Fruit fly (Drosophila melanogaster) whole organism, embryonic: ENCODE measurements around the gene mRpL14.

Experiments used
- Bgb ChIP-seq: fragments of 200-800 bp; sonication (Bioruptor generic); IDR thresholded peaks from 2 replicates; pipeline ENCODE4 v1.3.6; 2022; ENCODE audit warnings: missing biosample characterization, missing genetic modification characterization; ENCODE audit not compliant: partially characterized antibody
- CG10147 ChIP-seq: fragments of 200-800 bp; sonication (Bioruptor generic); optimal IDR thresholded peaks from 2 replicates; lab custom pipeline; 2019; ENCODE audit warnings: missing biosample characterization, mild to moderate bottlenecking, missing genetic modification characterization, moderate library complexity
- CG10979 ChIP-seq: fragments of 200-800 bp; sonication (Bioruptor generic); optimal IDR thresholded peaks from 2 replicates; lab custom pipeline; 2018; ENCODE audit warnings: missing biosample characterization, mild to moderate bottlenecking, missing genetic modification characterization, moderate library complexity
- CG11504 ChIP-seq: fragments of 200-800 bp; sonication (Bioruptor generic); optimal IDR thresholded peaks from 3 replicates; lab custom pipeline; 2019; ENCODE audit warnings: missing biosample characterization, mild to moderate bottlenecking, missing genetic modification characterization, moderate library complexity
- CG11695 ChIP-seq: fragments of 200-800 bp; sonication (Bioruptor generic); IDR thresholded peaks from 3 replicates; pipeline ENCODE4 v1.3.6; 2022; ENCODE audit warnings: missing biosample characterization, missing genetic modification characterization
- CG12219 ChIP-seq: fragments of 200-800 bp; sonication (Bioruptor generic); optimal IDR thresholded peaks from 3 replicates; lab custom pipeline; 2018; ENCODE audit warnings: missing biosample characterization, mild to moderate bottlenecking, missing genetic modification characterization
- CG12391 ChIP-seq: fragments of 200-800 bp; sonication (Bioruptor generic); optimal IDR thresholded peaks from 3 replicates; lab custom pipeline; 2018; ENCODE audit warnings: missing biosample characterization, mild to moderate bottlenecking, missing genetic modification characterization, moderate library complexity
- CG12769 ChIP-seq: fragments of 200-800 bp; sonication (Bioruptor generic); optimal IDR thresholded peaks from 2 replicates; lab custom pipeline; 2019; ENCODE audit warnings: missing biosample characterization, mild to moderate bottlenecking, missing genetic modification characterization, moderate library complexity
- CG12942 ChIP-seq: fragments of 200-800 bp; sonication (Bioruptor generic); optimal IDR thresholded peaks from 3 replicates; lab custom pipeline; 2016; ENCODE audit warnings: missing biosample characterization, missing genetic modification characterization
- CG14014 ChIP-seq: fragments of 200-800 bp; sonication (Bioruptor generic); IDR thresholded peaks from 2 replicates; pipeline ENCODE4 v1.3.6; 2022; ENCODE audit warnings: missing biosample characterization, missing genetic modification characterization
- CG14667 ChIP-seq: fragments of 200-800 bp; sonication (Bioruptor generic); IDR thresholded peaks from 2 replicates; pipeline ENCODE4 v1.3.6; 2022; ENCODE audit warnings: missing biosample characterization, missing genetic modification characterization
- CG15269 ChIP-seq: fragments of 200-800 bp; sonication (Bioruptor generic); optimal IDR thresholded peaks from 2 replicates; lab custom pipeline; 2018; ENCODE audit warnings: missing biosample characterization, mild to moderate bottlenecking, missing genetic modification characterization, moderate library complexity
- CG17385 ChIP-seq: fragments of 200-800 bp; sonication (Bioruptor generic); optimal IDR thresholded peaks from 3 replicates; lab custom pipeline; 2018; ENCODE audit warnings: missing biosample characterization, mild to moderate bottlenecking, missing genetic modification characterization
- CG2712 ChIP-seq: fragments of 200-800 bp; optimal IDR thresholded peaks from 3 replicates; lab custom pipeline; 2019; ENCODE audit warnings: missing biosample characterization, mild to moderate bottlenecking, missing genetic modification characterization, moderate library complexity
- CG4820 ChIP-seq: fragments of 200-800 bp; sonication (Bioruptor generic); optimal IDR thresholded peaks from 3 replicates; lab custom pipeline; 2016; ENCODE audit warnings: missing biosample characterization, missing genetic modification characterization
- CG6272 ChIP-seq: fragments of 200-800 bp; sonication (Bioruptor generic); IDR thresholded peaks from 2 replicates; pipeline ENCODE4 v1.3.6; 2022; ENCODE audit warnings: missing biosample characterization, missing genetic modification characterization
- CG6689 ChIP-seq: fragments of 200-800 bp; sonication (Bioruptor generic); IDR thresholded peaks from 2 replicates; pipeline ENCODE4 v1.3.6; 2022; ENCODE audit warnings: missing biosample characterization, missing genetic modification characterization
- CG8944 ChIP-seq: fragments of 200-800 bp; sonication (Bioruptor generic); optimal IDR thresholded peaks from 3 replicates; lab custom pipeline; 2016; ENCODE audit warnings: missing biosample characterization, missing genetic modification characterization
- CHES-1-like ChIP-seq: fragments of 200-800 bp; sonication (Bioruptor generic); optimal IDR thresholded peaks from 2 replicates; lab custom pipeline; 2016; ENCODE audit warnings: missing biosample characterization, missing genetic modification characterization
- Deaf1 ChIP-seq: fragments of 200-800 bp; optimal IDR thresholded peaks from 3 replicates; lab custom pipeline; 2019; ENCODE audit warnings: missing biosample characterization, mild to moderate bottlenecking, missing genetic modification characterization, moderate library complexity
- Ets65A ChIP-seq: fragments of 200-800 bp; sonication (Bioruptor generic); peaks from one replicate; lab custom pipeline; 2016; ENCODE audit warnings: missing biosample characterization, missing genetic modification characterization
- HLH4C ChIP-seq: fragments of 200-800 bp; sonication (Bioruptor generic); IDR thresholded peaks from 3 replicates; pipeline ENCODE4 v1.3.6; 2022; ENCODE audit warnings: missing biosample characterization, missing genetic modification characterization; ENCODE audit not compliant: partially characterized antibody
- Hr3 ChIP-seq: fragments of 200-800 bp; sonication (Bioruptor generic); optimal IDR thresholded peaks from 3 replicates; lab custom pipeline; 2016; ENCODE audit warnings: missing biosample characterization, missing genetic modification characterization
- Max ChIP-seq: fragments of 200-800 bp; sonication (Bioruptor generic); optimal IDR thresholded peaks from 2 replicates; lab custom pipeline; 2016; ENCODE audit warnings: missing biosample characterization, mild to moderate bottlenecking, missing genetic modification characterization
- NC2β ChIP-seq: fragments of 200-800 bp; sonication (Bioruptor generic); optimal IDR thresholded peaks from 2 replicates; lab custom pipeline; 2016; ENCODE audit warnings: missing biosample characterization, missing genetic modification characterization
- NFAT ChIP-seq: fragments of 200-800 bp; sonication (Bioruptor generic); IDR thresholded peaks from 2 replicates; pipeline ENCODE4 v1.3.6; 2022; ENCODE audit warnings: missing biosample characterization, missing genetic modification characterization
- Oli ChIP-seq: fragments of 200-800 bp; sonication (Bioruptor generic); optimal IDR thresholded peaks from 2 replicates; lab custom pipeline; 2018; ENCODE audit warnings: missing biosample characterization, mild to moderate bottlenecking, missing genetic modification characterization, moderate library complexity
- abd-A ChIP-seq: fragments of 200-800 bp; sonication (Bioruptor generic); optimal IDR thresholded peaks from 3 replicates; lab custom pipeline; 2019; ENCODE audit warnings: missing biosample characterization, mild to moderate bottlenecking, missing genetic modification characterization, moderate library complexity
- btn ChIP-seq: fragments of 200-800 bp; sonication (Bioruptor generic); optimal IDR thresholded peaks from 2 replicates; lab custom pipeline; 2016; ENCODE audit warnings: missing biosample characterization, missing genetic modification characterization
- corto ChIP-seq: fragments of 200-800 bp; sonication (Bioruptor generic); optimal IDR thresholded peaks from 2 replicates; lab custom pipeline; 2016; ENCODE audit warnings: missing biosample characterization, mild to moderate bottlenecking, missing genetic modification characterization, moderate library complexity
- crol ChIP-seq: fragments of 200-800 bp; sonication (Bioruptor generic); IDR thresholded peaks from 2 replicates; pipeline ENCODE4 v1.3.6; 2022; ENCODE audit warnings: missing biosample characterization, missing genetic modification characterization
- dan ChIP-seq: fragments of 200-800 bp; sonication (Bioruptor generic); IDR thresholded peaks from 2 replicates; pipeline ENCODE4 v1.3.6; 2022; ENCODE audit warnings: missing biosample characterization, missing genetic modification characterization
- disco-r ChIP-seq: fragments of 200-800 bp; sonication (Bioruptor generic); optimal IDR thresholded peaks from 2 replicates; lab custom pipeline; 2016; ENCODE audit warnings: missing biosample characterization, missing genetic modification characterization
- dmrt99B ChIP-seq: fragments of 200-800 bp; sonication (Bioruptor generic); optimal IDR thresholded peaks from 2 replicates; lab custom pipeline; 2018; ENCODE audit warnings: missing biosample characterization, mild to moderate bottlenecking, missing genetic modification characterization, moderate library complexity
- esg ChIP-seq: fragments of 200-800 bp; sonication (Bioruptor generic); conservative IDR thresholded peaks from 2 replicates; pipeline ENCODE4 v1.3.6; 2022; ENCODE audit warnings: missing biosample characterization, missing genetic modification characterization
- gfzf ChIP-seq: fragments of 200-800 bp; sonication (Bioruptor generic); optimal IDR thresholded peaks from 2 replicates; lab custom pipeline; 2016; ENCODE audit warnings: missing biosample characterization, mild to moderate bottlenecking, missing genetic modification characterization, moderate library complexity
- her ChIP-seq: fragments of 200-800 bp; sonication (Bioruptor generic); optimal IDR thresholded peaks from 2 replicates; lab custom pipeline; 2016; ENCODE audit warnings: missing biosample characterization, missing genetic modification characterization
- ind ChIP-seq: fragments of 200-800 bp; sonication (Bioruptor generic); optimal IDR thresholded peaks from 3 replicates; lab custom pipeline; 2016; ENCODE audit warnings: missing biosample characterization, missing genetic modification characterization
- lab ChIP-seq: fragments of 200-800 bp; sonication (Bioruptor generic); optimal IDR thresholded peaks from 3 replicates; lab custom pipeline; 2017; ENCODE audit warnings: missing biosample characterization, missing genetic modification characterization, mild to moderate bottlenecking, moderate library complexity, missing genetic modification reagents
- mld ChIP-seq: fragments of 200-800 bp; sonication (Bioruptor generic); IDR thresholded peaks from 3 replicates; pipeline ENCODE4 v1.3.6; 2022; ENCODE audit warnings: missing biosample characterization, missing genetic modification characterization; ENCODE audit not compliant: partially characterized antibody
- pb ChIP-seq: fragments of 200-800 bp; sonication (Bioruptor generic); optimal IDR thresholded peaks from 3 replicates; lab custom pipeline; 2016; ENCODE audit warnings: missing biosample characterization, missing genetic modification characterization
- pho ChIP-seq: fragments of 200-800 bp; sonication (Bioruptor generic); optimal IDR thresholded peaks from 2 replicates; lab custom pipeline; 2016; ENCODE audit warnings: missing biosample characterization, missing genetic modification characterization
- phol ChIP-seq: fragments of 200-800 bp; sonication (Bioruptor generic); optimal IDR thresholded peaks from 3 replicates; lab custom pipeline; 2018; ENCODE audit warnings: missing biosample characterization, mild to moderate bottlenecking, missing genetic modification characterization, moderate library complexity
- ro ChIP-seq: fragments of 200-800 bp; sonication (Bioruptor generic); IDR thresholded peaks from 2 replicates; pipeline ENCODE4 v1.3.6; 2022; ENCODE audit warnings: missing biosample characterization, missing genetic modification characterization
- ssp ChIP-seq: fragments of 200-800 bp; sonication (Bioruptor generic); IDR thresholded peaks from 2 replicates; pipeline ENCODE4 v1.3.6; 2022; ENCODE audit warnings: missing biosample characterization, missing genetic modification characterization
- tgo ChIP-seq: fragments of 200-800 bp; sonication (Bioruptor generic); IDR thresholded peaks from 3 replicates; pipeline ENCODE4 v1.3.6; 2022; ENCODE audit warnings: missing biosample characterization, missing genetic modification characterization
- unc-4 ChIP-seq: fragments of 200-800 bp; sonication (Bioruptor generic); IDR thresholded peaks from 2 replicates; pipeline ENCODE4 v1.3.6; 2022; ENCODE audit warnings: missing biosample characterization, missing genetic modification characterization; ENCODE audit not compliant: partially characterized antibody
- wdn ChIP-seq: fragments of 200-800 bp; sonication (Bioruptor generic); IDR thresholded peaks from 2 replicates; pipeline ENCODE4 v1.3.6; 2022; ENCODE audit warnings: missing biosample characterization, missing genetic modification characterization
- wek ChIP-seq: fragments of 200-800 bp; sonication (Bioruptor generic); optimal IDR thresholded peaks from 3 replicates; lab custom pipeline; 2018; ENCODE audit warnings: missing biosample characterization, mild to moderate bottlenecking, missing genetic modification characterization, moderate library complexity

The mRpL14 gene

DNA sequence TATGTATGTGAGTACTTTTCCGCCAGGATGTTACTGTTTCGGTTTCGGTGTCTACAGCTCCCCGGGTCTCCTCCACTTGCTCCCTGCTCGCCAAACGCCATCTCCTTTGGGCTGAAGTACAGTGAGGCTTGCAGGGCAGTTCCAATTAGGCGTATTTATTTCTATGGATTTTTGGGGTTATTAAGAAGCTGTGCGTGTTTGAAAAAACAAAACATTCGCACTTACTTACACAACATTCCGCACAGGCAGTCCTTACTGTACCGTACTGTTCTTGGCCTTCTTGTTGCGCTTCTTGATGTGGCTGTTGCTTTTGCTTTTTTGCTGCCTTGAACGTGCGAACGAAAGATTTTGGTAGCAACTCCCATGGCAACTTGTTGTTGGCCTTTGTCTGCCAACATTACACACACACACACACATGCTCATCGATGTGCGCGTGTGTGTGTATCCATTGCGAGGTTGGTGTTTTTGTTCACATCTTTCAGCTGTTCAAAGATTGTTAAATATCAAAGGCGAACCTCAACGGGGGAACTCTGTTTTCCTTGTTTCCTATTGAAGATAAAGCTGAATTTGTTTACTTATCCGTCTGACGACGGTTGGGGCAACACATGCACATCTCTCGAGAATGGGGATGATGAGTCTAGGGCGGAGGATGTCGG is 22.4 kb downstream of the mRpL14 start (continued):
- TF ChIP-seq Oli (tag; lab: Kevin White, UChicago) (peak; percentile 49), her (GFP tag; lab: Kevin White, UChicago) (peak; percentile 43), CG11695 (GFP tag; lab: Robert Waterston, UW) (peak; percentile 49; the same call in 1 of the 3 replicates), ro (GFP tag; lab: Robert Waterston, UW) (no peak), Ets65A (peak; percentile 91), Bgb (GFP tag; lab: Robert Waterston, UW) (no peak), NC2β (GFP tag; lab: Kevin White, UChicago) (peak; percentile 42), wek (GFP tag; lab: Kevin White, UChicago) (no peak), lab (GFP tag; lab: Kevin White, UChicago) (peak; percentile 66), ind (peak; percentile 37), Hr3 (GFP tag; lab: Kevin White, UChicago) (peak; percentile 15), Deaf1 (tag; lab: Kevin White, UChicago) (no peak), CG14014 (peak; percentile 76), HLH4C (GFP tag; lab: Robert Waterston, UW) (no peak), pho (GFP tag; lab: Kevin White, UChicago) (peak; percentile 28), Max (GFP tag; lab: Kevin White, UChicago) (no peak), CG2712 (tag; lab: Kevin White, UChicago) (peak; percentile 53), CG14667 (GFP tag; lab: Robert Waterston, UW) (peak; percentile 34; the same call in 1 of the 2 replicates), pb (GFP tag; lab: Kevin White, UChicago) (peak; percentile 1), CG12769 (peak; percentile 76), NFAT (peak; percentile 29; the same call in 1 of the 2 replicates), tgo (GFP tag; lab: Robert Waterston, UW) (peak; percentile 53; the same call in 2 of the 3 replicates), mld (GFP tag; lab: Robert Waterston, UW) (no peak), CG15269 (tag; lab: Kevin White, UChicago) (peak; percentile 60), CG17385 (GFP tag; lab: Kevin White, UChicago) (peak; percentile 36), CG12219 (GFP tag; lab: Kevin White, UChicago) (no peak), CG10979 (peak; percentile 17), btn (GFP tag; lab: Kevin White, UChicago) (no peak), crol (GFP tag; lab: Robert Waterston, UW) (peak; percentile 27; the same call in 1 of the 2 replicates), CG8944 (GFP tag; lab: Kevin White, UChicago) (peak; percentile 59), disco-r (peak; percentile 22), corto (peak; percentile 87), CG12391 (tag; lab: Kevin White, UChicago) (peak; percentile 51), dmrt99B (tag; lab: Kevin White, UChicago) (peak; percentile 52), wdn (0 out of 2 replicates have a peak, but pooled peaks have one; percentile 23), CG10147 (GFP tag; lab: Kevin White, UChicago) (no peak), CG12942 (GFP tag; lab: Kevin White, UChicago) (peak; percentile 33), phol (peak; percentile 23), gfzf (GFP tag; lab: Kevin White, UChicago) (no peak), esg (peak; percentile 61), CG6272 (GFP tag; lab: Robert Waterston, UW) (0 out of 2 replicates have a peak, but pooled peaks have one; percentile 16), dan (peak; percentile 39; the same call in 1 of the 2 replicates), abd-A (tag; lab: Kevin White, UChicago) (no peak), CG11504 (tag; lab: Kevin White, UChicago) (peak; percentile 52), CHES-1-like (peak; percentile 62), ssp (peak; percentile 61), unc-4 (GFP tag; lab: Robert Waterston, UW) (no peak), CG4820 (GFP tag; lab: Kevin White, UChicago) (peak; percentile 4), CG6689 (GFP tag; lab: Robert Waterston, UW) (peak; percentile 51)
